Fruit fly (Drosophila melanogaster): Measurements from ENCODE around the gene Cbs.

Cbs gene

DNA sequence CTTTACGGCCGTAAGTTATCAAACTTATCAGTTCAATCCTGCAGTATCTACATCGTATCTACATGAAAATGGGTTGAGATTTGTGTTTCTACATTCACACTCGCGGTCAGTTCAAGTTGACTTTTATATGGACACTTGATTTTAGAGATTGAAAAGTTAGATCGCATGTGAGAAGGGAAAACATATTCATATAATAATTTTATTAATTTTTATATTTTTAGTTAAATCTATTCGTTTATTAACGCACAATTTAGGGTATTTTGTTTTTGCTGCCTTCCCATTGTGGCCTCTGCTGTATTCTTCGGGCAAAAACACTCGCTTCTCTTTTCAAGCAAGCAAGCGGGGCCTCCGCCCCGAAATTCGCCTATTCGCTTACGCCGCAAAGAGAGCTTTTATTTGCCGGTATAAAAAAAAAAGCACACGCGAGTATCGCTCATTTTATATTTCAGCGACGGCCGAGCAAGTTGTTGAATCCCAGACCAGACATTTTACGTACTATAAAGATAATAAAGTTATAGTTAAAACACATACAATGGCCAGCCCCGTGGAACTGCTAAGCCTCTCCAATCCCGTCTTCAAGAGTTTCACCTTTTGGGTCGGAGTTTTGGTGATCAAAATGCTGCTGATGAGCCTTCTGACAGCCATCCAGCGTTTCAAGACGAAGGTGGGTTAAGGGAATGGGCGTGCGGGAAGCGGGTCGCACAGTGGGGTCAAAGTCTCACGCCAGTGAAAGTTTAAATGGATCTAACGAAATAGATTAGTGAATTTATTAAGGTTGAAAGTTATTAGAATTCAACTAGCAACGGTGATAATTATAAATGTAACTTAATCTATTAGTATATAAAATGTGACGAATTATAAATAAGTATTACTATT lies 2.1 kb upstream of the Cbs start (continued):
- TF ChIP-seq dm (GFP tag; optimal IDR thresholded peaks at IDR 0.05) = no peak
- no peak for TF ChIP-seq CG8944 (GFP tag; optimal IDR thresholded peaks at IDR 0.05)
- TF ChIP-seq CG1529 (GFP tag; optimal IDR thresholded peaks at IDR 0.05) = peak; percentile 76
- 0 out of 3 replicates have a peak, but pooled peaks have one; percentile 33 for TF ChIP-seq knrl (GFP tag; IDR thresholded peaks at IDR 0.05; ENCODE audit: partially characterized antibody)
- TF ChIP-seq Opbp (GFP tag; IDR thresholded peaks at IDR 0.05; ENCODE audit: partially characterized antibody) = no peak
- TF ChIP-seq CG8281 (tag; optimal IDR thresholded peaks at IDR 0.05) = peak; percentile 72
- peak; percentile 27 for TF ChIP-seq abd-A (tag; optimal IDR thresholded peaks at IDR 0.05)
- TF ChIP-seq Neu2 (GFP tag; optimal IDR thresholded peaks at IDR 0.05; ENCODE audit: borderline replicate concordance) = no peak
- peak; percentile 67 for TF ChIP-seq CG30431 (GFP tag; optimal IDR thresholded peaks at IDR 0.05)
- no peak for TF ChIP-seq zf30C (GFP tag; optimal IDR thresholded peaks at IDR 0.05)
- TF ChIP-seq Nf-YB (GFP tag; optimal IDR thresholded peaks at IDR 0.05) = peak; percentile 75
- TF ChIP-seq slou (GFP tag; optimal IDR thresholded peaks at IDR 0.05) = peak; percentile 15
- peak; percentile 77 for TF ChIP-seq CG5953 (GFP tag; IDR thresholded peaks at IDR 0.05)
- TF ChIP-seq bowl (GFP tag; IDR thresholded peaks at IDR 0.05) = peak; percentile 81
- no peak for TF ChIP-seq Atf-2 (GFP tag; optimal IDR thresholded peaks at IDR 0.05)
- peak; percentile 20 for TF ChIP-seq TFAM (GFP tag; optimal IDR thresholded peaks at IDR 0.05)
- peak; percentile 79 for TF ChIP-seq az2 (GFP tag; optimal IDR thresholded peaks at IDR 0.05)
- peak; percentile 92 for TF ChIP-seq oc (tag; optimal IDR thresholded peaks at IDR 0.05)
- peak; percentile 87 for TF ChIP-seq Awh (GFP tag; IDR thresholded peaks at IDR 0.05)
- peak; percentile 80 for TF ChIP-seq CG11456 (GFP tag; IDR thresholded peaks at IDR 0.05)
- TF ChIP-seq pum (GFP tag; optimal IDR thresholded peaks at IDR 0.05) = no peak
- TF ChIP-seq CG15514 (GFP tag; optimal IDR thresholded peaks at IDR 0.05) = peak; percentile 81
- TF ChIP-seq Mes4 (GFP tag; optimal IDR thresholded peaks at IDR 0.05) = no peak
- peak; percentile 87 for TF ChIP-seq CG17385 (GFP tag; optimal IDR thresholded peaks at IDR 0.05)
- TF ChIP-seq pros (GFP tag; optimal IDR thresholded peaks at IDR 0.05) = peak; percentile 45
- TF ChIP-seq CG4424 (GFP tag; optimal IDR thresholded peaks at IDR 0.05) = peak; percentile 73
- peak; percentile 28 for TF ChIP-seq Sry-β (GFP tag; optimal IDR thresholded peaks at IDR 0.05)
- peak; percentile 83 for TF ChIP-seq B-H2 (GFP tag; optimal IDR thresholded peaks at IDR 0.05)
- no peak for TF ChIP-seq ftz-f1 (GFP tag; optimal IDR thresholded peaks at IDR 0.05)
- TF ChIP-seq CG13775 (GFP tag; optimal IDR thresholded peaks at IDR 0.05) = peak; percentile 83
- TF ChIP-seq peb (GFP tag; IDR thresholded peaks at IDR 0.05) = peak; percentile 47
- TF ChIP-seq CG17829 (tag; optimal IDR thresholded peaks at IDR 0.05) = peak; percentile 91
- no peak for TF ChIP-seq emc (GFP tag; optimal IDR thresholded peaks at IDR 0.05)
- no peak for TF ChIP-seq mld (GFP tag; IDR thresholded peaks at IDR 0.05; ENCODE audit: partially characterized antibody)
- TF ChIP-seq B-H1 (GFP tag; IDR thresholded peaks at IDR 0.05) = peak; percentile 85
- TF ChIP-seq jing (GFP tag; optimal IDR thresholded peaks at IDR 0.05) = peak; percentile 57
- no peak for TF ChIP-seq CG7745 (tag; optimal IDR thresholded peaks at IDR 0.05)
- TF ChIP-seq sr (GFP tag; IDR thresholded peaks at IDR 0.05) = no peak; the same call in 2 of the 3 replicates
- TF ChIP-seq E2f2 (GFP tag; IDR thresholded peaks at IDR 0.05) = peak; percentile 64
- TF ChIP-seq hb (GFP tag; IDR thresholded peaks at IDR 0.05; ENCODE audit: partially characterized antibody) = no peak
- TF ChIP-seq en (GFP tag; optimal IDR thresholded peaks at IDR 0.05) = no peak
- TF ChIP-seq Lim3 (GFP tag; IDR thresholded peaks at IDR 0.05) = peak; percentile 60
- peak; percentile 75 for TF ChIP-seq Deaf1 (tag; optimal IDR thresholded peaks at IDR 0.05)
- peak; percentile 68 for TF ChIP-seq D19B (GFP tag; optimal IDR thresholded peaks at IDR 0.05)
- TF ChIP-seq Dad (GFP tag; optimal IDR thresholded peaks at IDR 0.05) = peak; percentile 26
- TF ChIP-seq Sox100B (GFP tag; optimal IDR thresholded peaks at IDR 0.05) = peak; percentile 85
- peak; percentile 91 for TF ChIP-seq sob (GFP tag; IDR thresholded peaks at IDR 0.05)
- TF ChIP-seq tio (GFP tag; optimal IDR thresholded peaks at IDR 0.05) = peak; percentile 39
- TF ChIP-seq trem (tag; optimal IDR thresholded peaks at IDR 0.05) = peak; percentile 90

Measured in whole organism, embryonic.